Worm (Caenorhabditis elegans) whole organism, L4 larva: Measurements from ENCODE around the gene srv-10.

ENCODE experiments used
- D1046.2 ChIP-seq: fragments of 200-800 bp; sonication (Bioruptor generic); IDR thresholded peaks from 2 replicates; pipeline ENCODE4 v1.3.6; 2022; ENCODE audit warnings: missing genetic modification characterization, missing compliant biosample characterization
- F44E2.7 ChIP-seq: fragments of 200-800 bp; sonication (Bioruptor generic); IDR thresholded peaks from 2 replicates; pipeline ENCODE4 v2.1.2; 2022; ENCODE audit warnings: missing genetic modification characterization, missing compliant biosample characterization
- F49E8.2 ChIP-seq: sonication (generic microtip); optimal IDR thresholded peaks from 2 replicates; lab custom pipeline; 2016; ENCODE audit warnings: missing compliant biosample characterization, mild to moderate bottlenecking, missing genetic modification characterization, borderline replicate concordance
- Y48G9A.11 ChIP-seq: fragments of 200-800 bp; sonication (Bioruptor generic); IDR thresholded peaks from 2 replicates; pipeline ENCODE4 v1.3.6; 2022; ENCODE audit warnings: missing genetic modification reagents, missing genetic modification characterization, missing compliant biosample characterization
- Y5F2A.4 ChIP-seq: fragments of 200-800 bp; sonication (Bioruptor generic); optimal IDR thresholded peaks from 2 replicates; lab custom pipeline; 2018; ENCODE audit warnings: mild to moderate bottlenecking, missing genetic modification characterization, missing compliant biosample characterization
- Y75B8A.6 ChIP-seq: fragments of 200-800 bp; sonication (Bioruptor generic); IDR thresholded peaks from 2 replicates; pipeline ENCODE4 v1.3.6; 2022; ENCODE audit warnings: missing genetic modification reagents, missing genetic modification characterization, missing compliant biosample characterization
- ZK337.2 ChIP-seq: fragments of 200-800 bp; sonication (Bioruptor generic); IDR thresholded peaks from 2 replicates; pipeline ENCODE4 v1.3.6; 2022; ENCODE audit warnings: missing genetic modification reagents, missing genetic modification characterization, missing compliant biosample characterization
- ZK546.5 ChIP-seq, 2 experiments: sonication (generic microtip); optimal IDR thresholded peaks; 2 replicates each; lab custom pipeline; 2017; ENCODE audit warnings: missing biosample characterization in 2 of 2, missing genetic modification characterization in 2 of 2
- aha-1 ChIP-seq: fragments of 150-350 bp; peaks from one replicate; lab custom pipeline; 2014; ENCODE audit warnings: missing biosample characterization, missing genetic modification characterization
- attf-4 ChIP-seq: sonication (generic microtip); optimal IDR thresholded peaks from 3 replicates; lab custom pipeline; 2017; ENCODE audit warnings: missing biosample characterization, missing genetic modification characterization
- ceh-20 ChIP-seq: fragments of 200-800 bp; sonication (Bioruptor generic); IDR thresholded peaks from 2 replicates; pipeline ENCODE4 v1.3.6; 2022; ENCODE audit warnings: missing genetic modification reagents, missing genetic modification characterization, missing compliant biosample characterization
- daf-16 ChIP-seq, 3 experiments: sonication (generic microtip); optimal IDR thresholded peaks; 2 replicates each; lab custom pipeline; 2016 to 2017; ENCODE audit warnings: missing genetic modification characterization in 3 of 3, missing genetic modification reagents in 3 of 3, mild to moderate bottlenecking in 2 of 3, missing compliant biosample characterization in 2 of 3, missing biosample characterization in 1 of 3, moderate library complexity in 1 of 3
- dmd-8 ChIP-seq: fragments of 200-800 bp; sonication (Bioruptor generic); IDR thresholded peaks from 2 replicates; pipeline ENCODE4 v1.3.6; 2022; ENCODE audit warnings: missing genetic modification characterization, missing compliant biosample characterization
- dpl-1 ChIP-seq: fragments of 150-350 bp; optimal IDR thresholded peaks from 2 replicates; lab custom pipeline; 2014; ENCODE audit warnings: missing biosample characterization, missing genetic modification reagents, missing genetic modification characterization
- dve-1 ChIP-seq: sonication (generic microtip); optimal IDR thresholded peaks from 2 replicates; lab custom pipeline; 2017; ENCODE audit warnings: antibody characterized with exemption, mild to moderate bottlenecking, missing genetic modification characterization, missing compliant biosample characterization; ENCODE audit not compliant: insufficient read depth
- hlh-11 ChIP-seq: fragments of 200-800 bp; sonication (Bioruptor generic); optimal IDR thresholded peaks from 2 replicates; lab custom pipeline; 2018; ENCODE audit warnings: mild to moderate bottlenecking, missing genetic modification characterization, missing compliant biosample characterization
- jun-1 ChIP-seq: fragments of 150-350 bp; optimal IDR thresholded peaks from 2 replicates; lab custom pipeline; 2014; ENCODE audit warnings: missing biosample characterization, missing genetic modification reagents, missing genetic modification characterization
- lim-7 ChIP-seq: fragments of 200-800 bp; sonication (Bioruptor generic); IDR thresholded peaks from 2 replicates; pipeline ENCODE4 v1.3.6; 2022; ENCODE audit warnings: missing genetic modification characterization, missing compliant biosample characterization
- lin-13 ChIP-seq: fragments of 150-350 bp; optimal IDR thresholded peaks from 2 replicates; lab custom pipeline; 2014; ENCODE audit warnings: missing biosample characterization, missing genetic modification reagents, missing genetic modification characterization
- lin-29 ChIP-seq: fragments of 200-800 bp; sonication (Bioruptor generic); IDR thresholded peaks from 2 replicates; pipeline ENCODE4 v1.3.6; 2022; ENCODE audit warnings: missing genetic modification reagents, missing genetic modification characterization, missing compliant biosample characterization
- lin-39 ChIP-seq: fragments of 150-350 bp; optimal IDR thresholded peaks from 2 replicates; lab custom pipeline; 2014; ENCODE audit warnings: missing biosample characterization, missing genetic modification reagents, missing genetic modification characterization
- lsy-2 ChIP-seq, 2 experiments: fragments of 150-350 bp in 1 of 2; sonication (generic microtip) in 1 of 2; optimal IDR thresholded peaks; 2 replicates each; lab custom pipeline; 2014 to 2017; ENCODE audit warnings: missing biosample characterization in 2 of 2, missing genetic modification characterization in 2 of 2
- mxl-2 ChIP-seq: fragments of 200-800 bp; sonication (Bioruptor generic); conservative IDR thresholded peaks from 2 replicates; pipeline ENCODE4 v1.3.6; 2022; ENCODE audit warnings: missing genetic modification reagents, missing genetic modification characterization, missing compliant biosample characterization
- mxl-3 ChIP-seq: fragments of 200-800 bp; sonication (Bioruptor generic); optimal IDR thresholded peaks from 2 replicates; lab custom pipeline; 2018; ENCODE audit warnings: mild to moderate bottlenecking, missing genetic modification characterization, missing compliant biosample characterization
- nhr-10 ChIP-seq: fragments of 150-350 bp; optimal IDR thresholded peaks from 2 replicates; lab custom pipeline; 2014; ENCODE audit warnings: missing biosample characterization, missing genetic modification characterization
- nhr-237 ChIP-seq: sonication (generic microtip); optimal IDR thresholded peaks from 2 replicates; lab custom pipeline; 2017; ENCODE audit warnings: missing biosample characterization, missing genetic modification characterization
- nhr-25 ChIP-seq: sonication (generic microtip); optimal IDR thresholded peaks from 2 replicates; lab custom pipeline; 2017; ENCODE audit warnings: missing genetic modification characterization, mild to moderate bottlenecking, missing compliant biosample characterization, antibody characterized with exemption, moderate library complexity, borderline replicate concordance; ENCODE audit not compliant: insufficient read depth
- nhr-28 ChIP-seq: fragments of 150-350 bp; optimal IDR thresholded peaks from 2 replicates; lab custom pipeline; 2014; ENCODE audit warnings: missing biosample characterization, missing genetic modification characterization
- nhr-6 ChIP-seq: fragments of 150-350 bp; optimal IDR thresholded peaks from 2 replicates; lab custom pipeline; 2014; ENCODE audit warnings: missing biosample characterization, missing genetic modification characterization
- pha-4 ChIP-seq, 2 experiments: fragments of 150-350 bp in 1 of 2; fragments of 200-800 bp in 1 of 2; sonication (Bioruptor generic) in 1 of 2; IDR thresholded peaks in 1 of 2; optimal IDR thresholded peaks in 1 of 2; 2 replicates each; pipeline versions ENCODE4 v1.3.6 to Lab custom; 2014 to 2022; ENCODE audit warnings: missing genetic modification characterization in 2 of 2, missing genetic modification reagents in 2 of 2, missing biosample characterization in 1 of 2, missing compliant biosample characterization in 1 of 2
- php-3 ChIP-seq: fragments of 200-800 bp; sonication (Bioruptor generic); IDR thresholded peaks from 2 replicates; pipeline ENCODE4 v1.3.6; 2022; ENCODE audit warnings: missing genetic modification reagents, missing genetic modification characterization, missing compliant biosample characterization
- pqm-1 ChIP-seq: sonication (generic microtip); optimal IDR thresholded peaks from 2 replicates; lab custom pipeline; 2017; ENCODE audit warnings: missing biosample characterization, missing genetic modification characterization
- skn-1 ChIP-seq: fragments of 150-350 bp; optimal IDR thresholded peaks from 2 replicates; lab custom pipeline; 2014; ENCODE audit warnings: missing biosample characterization, missing genetic modification characterization
- spr-1 ChIP-seq: sonication (generic microtip); optimal IDR thresholded peaks from 2 replicates; lab custom pipeline; 2016; ENCODE audit warnings: mild to moderate bottlenecking, missing genetic modification characterization, missing compliant biosample characterization
- spr-3 ChIP-seq: fragments of 200-800 bp; sonication (Bioruptor generic); optimal IDR thresholded peaks from 2 replicates; lab custom pipeline; 2018; ENCODE audit warnings: mild to moderate bottlenecking, missing genetic modification characterization, missing compliant biosample characterization
- tag-97 ChIP-seq: fragments of 200-800 bp; sonication (Bioruptor generic); IDR thresholded peaks from 2 replicates; pipeline ENCODE4 v1.3.6; 2022; ENCODE audit warnings: missing genetic modification characterization, missing compliant biosample characterization
- tra-1 ChIP-seq: fragments of 200-800 bp; sonication (Bioruptor generic); IDR thresholded peaks from 2 replicates; pipeline ENCODE4 v1.3.6; 2022; ENCODE audit warnings: missing genetic modification reagents, missing genetic modification characterization, missing compliant biosample characterization
- unc-130 ChIP-seq: sonication (generic microtip); optimal IDR thresholded peaks from 2 replicates; lab custom pipeline; 2016; ENCODE audit warnings: missing genetic modification reagents, missing genetic modification characterization, missing compliant biosample characterization
- zag-1 ChIP-seq: fragments of 150-350 bp; optimal IDR thresholded peaks from 2 replicates; lab custom pipeline; 2014; ENCODE audit warnings: missing biosample characterization, missing genetic modification characterization
- zip-11 ChIP-seq: fragments of 200-800 bp; sonication (Bioruptor generic); IDR thresholded peaks from 2 replicates; pipeline ENCODE4 v1.3.6; 2022; ENCODE audit warnings: missing genetic modification characterization, missing compliant biosample characterization
- ztf-11 ChIP-seq: fragments of 150-350 bp; optimal IDR thresholded peaks from 2 replicates; lab custom pipeline; 2014; ENCODE audit warnings: missing biosample characterization, missing genetic modification characterization

srv-10 gene

ce11 chrV:13380178-13380577 is 43.5 kb upstream of the srv-10 start, which contains the start of gene ifbp-1 (continued):
- TF ChIP-seq Y5F2A.4 (GFP tag; lab: Kevin White, UChicago) (no peak), ZK546.5 (tag; optimal IDR thresholded peaks at IDR 0.05; lab: Kevin White, UChicago) (no peak), aha-1 (tag; lab: Kevin White, UChicago) (peak; percentile 29), dve-1 (tag; lab: Kevin White, UChicago) (peak; percentile 43), skn-1 (tag; lab: Kevin White, UChicago) (no peak), nhr-10 (peak; percentile 14), php-3 (GFP tag; lab: Robert Waterston, UW) (no peak), lsy-2 (tag; optimal IDR thresholded peaks at IDR 0.05; lab: Kevin White, UChicago) (peak; percentile 22 to 34), attf-4 (tag; lab: Kevin White, UChicago) (no peak), D1046.2 (no peak), mxl-2 (no peak), lin-29 (GFP tag; lab: Robert Waterston, UW) (no peak), lin-13 (no peak), dpl-1 (GFP tag; lab: Kevin White, UChicago) (no peak), zag-1 (tag; lab: Kevin White, UChicago) (no peak), F49E8.2 (tag; lab: Kevin White, UChicago) (no peak), lim-7 (GFP tag; lab: Robert Waterston, UW) (no peak), Y75B8A.6 (GFP tag; lab: Robert Waterston, UW) (no peak), ceh-20 (GFP tag; lab: Robert Waterston, UW) (no peak), nhr-25 (tag; lab: Kevin White, UChicago) (peak; percentile 79), tag-97 (GFP tag; lab: Robert Waterston, UW) (no peak), dmd-8 (GFP tag; lab: Robert Waterston, UW) (no peak), pha-4 (GFP tag; IDR thresholded peaks at IDR 0.05; lab: Robert Waterston, UW) (no peak), pha-4 (tag; optimal IDR thresholded peaks at IDR 0.05; lab: Kevin White, UChicago) (no peak), ztf-11 (tag; lab: Kevin White, UChicago) (no peak), unc-130 (GFP tag; lab: Kevin White, UChicago) (no peak), tra-1 (no peak), Y48G9A.11 (GFP tag; lab: Robert Waterston, UW) (no peak), hlh-11 (tag; lab: Kevin White, UChicago) (peak; percentile 67), lin-39 (tag; lab: Kevin White, UChicago) (no peak), nhr-237 (tag; lab: Kevin White, UChicago) (no peak), spr-3 (no peak), zip-11 (no peak), mxl-3 (GFP tag; lab: Kevin White, UChicago) (peak; percentile 85), F44E2.7 (GFP tag; lab: Robert Waterston, UW) (no peak), ZK337.2 (GFP tag; lab: Robert Waterston, UW) (no peak)

- peak; percentile 46 for TF ChIP-seq nhr-6
- TF ChIP-seq hlh-11 (tag; lab: Kevin White, UChicago): peak; percentile 24
- TF ChIP-seq pqm-1: peak; percentile 60
- TF ChIP-seq nhr-28: peak; percentile 38
- no peak for TF ChIP-seq mxl-3 (GFP tag; lab: Kevin White, UChicago)
- peak; percentile 60 for TF ChIP-seq dve-1 (tag; lab: Kevin White, UChicago)
- no peak for TF ChIP-seq jun-1 (tag; lab: Kevin White, UChicago)
- no peak for TF ChIP-seq daf-16 (GFP tag; optimal IDR thresholded peaks at IDR 0.05; lab: Kevin White, UChicago)
- peak; percentile 57 for TF ChIP-seq daf-16 (tag; optimal IDR thresholded peaks at IDR 0.05; lab: Kevin White, UChicago)
- TF ChIP-seq D1046.2: no peak
- no peak for TF ChIP-seq aha-1 (tag; lab: Kevin White, UChicago)
- no peak for TF ChIP-seq spr-1 (tag; lab: Kevin White, UChicago)
These were observed 42.7 kb upstream of the srv-10 start, which contains the start of gene cpz-2 for ce11 chrV:13380980-13381379. Gene cpz-2, plus strand, starts transcription at chrV:13381189.
